Worm (Caenorhabditis elegans) whole organism, late embryonic: Measurements from ENCODE around the gene srw-14.

ENCODE experiments used
- C08G9.2 ChIP-seq: sonication (generic microtip); optimal IDR thresholded peaks from 2 replicates; lab custom pipeline; 2016; ENCODE audit warnings: mild to moderate bottlenecking, missing genetic modification characterization, moderate library complexity, missing compliant biosample characterization
- C38D4.7 ChIP-seq: fragments of 200-800 bp; sonication (Bioruptor generic); optimal IDR thresholded peaks from 2 replicates; lab custom pipeline; 2018; ENCODE audit warnings: mild to moderate bottlenecking, missing genetic modification characterization, moderate library complexity, missing compliant biosample characterization
- T23F11.4 ChIP-seq: fragments of 200-800 bp; sonication (Bioruptor generic); optimal IDR thresholded peaks from 2 replicates; lab custom pipeline; 2018; ENCODE audit warnings: mild to moderate bottlenecking, missing genetic modification characterization, missing compliant biosample characterization
- Y22D7AL.16 ChIP-seq: sonication (generic microtip); optimal IDR thresholded peaks from 2 replicates; lab custom pipeline; 2016; ENCODE audit warnings: missing genetic modification characterization, missing compliant biosample characterization
- ama-1 ChIP-seq: fragments of 150-350 bp; optimal IDR thresholded peaks from 2 replicates; lab custom pipeline; 2014
- ceh-14 ChIP-seq: sonication (generic microtip); optimal IDR thresholded peaks from 2 replicates; lab custom pipeline; 2016; ENCODE audit warnings: missing genotype, missing genetic modification characterization, missing compliant biosample characterization
- ceh-19 ChIP-seq: fragments of 200-800 bp; sonication (Bioruptor generic); optimal IDR thresholded peaks from 2 replicates; lab custom pipeline; 2018; ENCODE audit warnings: mild to moderate bottlenecking, missing genetic modification characterization, missing compliant biosample characterization
- ceh-30 ChIP-seq: fragments of 150-350 bp; optimal IDR thresholded peaks from 2 replicates; lab custom pipeline; 2014; ENCODE audit warnings: missing biosample characterization, missing genetic modification characterization
- ceh-31 ChIP-seq: sonication (generic microtip); optimal IDR thresholded peaks from 2 replicates; lab custom pipeline; 2016; ENCODE audit warnings: missing genetic modification characterization, missing compliant biosample characterization
- ceh-34 ChIP-seq: sonication (generic microtip); optimal IDR thresholded peaks from 2 replicates; lab custom pipeline; 2016; ENCODE audit warnings: mild to moderate bottlenecking, missing genetic modification characterization, missing compliant biosample characterization
- ceh-45 ChIP-seq: fragments of 200-800 bp; sonication (Bioruptor generic); IDR thresholded peaks from 2 replicates; pipeline ENCODE4 v1.3.6; 2022; ENCODE audit warnings: missing genetic modification reagents, missing genetic modification characterization, missing compliant biosample characterization
- ceh-6 ChIP-seq: fragments of 200-800 bp; sonication (Bioruptor generic); optimal IDR thresholded peaks from 2 replicates; lab custom pipeline; 2018; ENCODE audit warnings: mild to moderate bottlenecking, missing genetic modification characterization, missing compliant biosample characterization
- dve-1 ChIP-seq: sonication (generic microtip); optimal IDR thresholded peaks from 2 replicates; lab custom pipeline; 2017; ENCODE audit warnings: antibody characterized with exemption, mild to moderate bottlenecking, missing genetic modification characterization, missing compliant biosample characterization
- ets-4 ChIP-seq: sonication (generic microtip); optimal IDR thresholded peaks from 2 replicates; lab custom pipeline; 2016; ENCODE audit warnings: missing genetic modification characterization, missing compliant biosample characterization
- eyg-1 ChIP-seq: sonication (generic microtip); optimal IDR thresholded peaks from 2 replicates; lab custom pipeline; 2016; ENCODE audit warnings: missing genotype, missing genetic modification characterization, missing compliant biosample characterization
- fkh-6 ChIP-seq: sonication (generic microtip); optimal IDR thresholded peaks from 2 replicates; lab custom pipeline; 2016; ENCODE audit warnings: missing genetic modification characterization, missing compliant biosample characterization
- gmeb-2 ChIP-seq: sonication (generic microtip); optimal IDR thresholded peaks from 2 replicates; lab custom pipeline; 2016; ENCODE audit warnings: missing genetic modification characterization, inconsistent platforms, missing compliant biosample characterization
- hlh-15 ChIP-seq: sonication (generic microtip); optimal IDR thresholded peaks from 2 replicates; lab custom pipeline; 2016; ENCODE audit warnings: missing genetic modification characterization, missing compliant biosample characterization
- hlh-30 ChIP-seq: sonication (generic microtip); optimal IDR thresholded peaks from 2 replicates; lab custom pipeline; 2017; ENCODE audit warnings: antibody characterized with exemption, missing genetic modification characterization, missing compliant biosample characterization; ENCODE audit not compliant: insufficient read depth
- hlh-6 ChIP-seq: sonication (generic microtip); optimal IDR thresholded peaks from 2 replicates; lab custom pipeline; 2016; ENCODE audit warnings: missing genotype, missing genetic modification characterization, missing compliant biosample characterization
- hlh-8 ChIP-seq: sonication (generic microtip); optimal IDR thresholded peaks from 2 replicates; lab custom pipeline; 2016; ENCODE audit warnings: missing genotype, missing genetic modification characterization, missing compliant biosample characterization
- madf-2 ChIP-seq: sonication (generic microtip); optimal IDR thresholded peaks from 2 replicates; lab custom pipeline; 2017; ENCODE audit warnings: missing genetic modification characterization, missing compliant biosample characterization
- nhr-232 ChIP-seq: sonication (generic microtip); optimal IDR thresholded peaks from 2 replicates; lab custom pipeline; 2016; ENCODE audit warnings: missing genetic modification characterization, missing compliant biosample characterization
- npax-4 ChIP-seq: sonication (generic microtip); optimal IDR thresholded peaks from 2 replicates; lab custom pipeline; 2016; ENCODE audit warnings: missing genetic modification characterization, missing compliant biosample characterization
- odd-2 ChIP-seq: sonication (generic microtip); optimal IDR thresholded peaks from 2 replicates; lab custom pipeline; 2017; ENCODE audit warnings: antibody characterized with exemption, mild to moderate bottlenecking, missing genetic modification characterization, missing compliant biosample characterization
- pag-3 ChIP-seq: sonication (generic microtip); optimal IDR thresholded peaks from 2 replicates; lab custom pipeline; 2016; ENCODE audit warnings: missing compliant biosample characterization, missing genetic modification characterization, borderline replicate concordance
- pat-9 ChIP-seq: fragments of 200-800 bp; sonication (Bioruptor generic); optimal IDR thresholded peaks from 2 replicates; lab custom pipeline; 2018; ENCODE audit warnings: mild to moderate bottlenecking, missing genetic modification characterization, moderate library complexity, missing compliant biosample characterization
- pros-1 ChIP-seq: fragments of 150-350 bp; optimal IDR thresholded peaks from 2 replicates; lab custom pipeline; 2014; ENCODE audit warnings: missing biosample characterization, missing genetic modification reagents, missing genetic modification characterization
- ref-2 ChIP-seq: sonication (generic microtip); optimal IDR thresholded peaks from 2 replicates; lab custom pipeline; 2016; ENCODE audit warnings: missing genetic modification characterization, missing compliant biosample characterization
- sdc-2 ChIP-seq: sonication (generic microtip); optimal IDR thresholded peaks from 2 replicates; lab custom pipeline; 2016; ENCODE audit warnings: missing genotype, missing genetic modification characterization, missing compliant biosample characterization
- sox-2 ChIP-seq: fragments of 200-800 bp; sonication (Bioruptor generic); IDR thresholded peaks from 2 replicates; pipeline ENCODE4 v1.3.6; 2022; ENCODE audit warnings: missing genetic modification reagents, missing genetic modification characterization, missing compliant biosample characterization
- sox-4 ChIP-seq: sonication (generic microtip); optimal IDR thresholded peaks from 2 replicates; lab custom pipeline; 2017; ENCODE audit warnings: mild to moderate bottlenecking, missing genetic modification characterization, inconsistent platforms, missing compliant biosample characterization
- ttx-3 ChIP-seq: sonication (generic microtip); optimal IDR thresholded peaks from 2 replicates; lab custom pipeline; 2016; ENCODE audit warnings: missing genetic modification reagents, missing genetic modification characterization, missing compliant biosample characterization
- unc-42 ChIP-seq: sonication (generic microtip); optimal IDR thresholded peaks from 2 replicates; lab custom pipeline; 2016; ENCODE audit warnings: missing genotype, missing genetic modification characterization, missing compliant biosample characterization

srw-14 gene

ce11 chrV:15232200-15232599 lies 6.5 kb downstream of the srw-14 start, which contains the start of gene srw-13:
TSS of gene srw-13 (plus strand) at chrV:15232500.
- no peak for TF ChIP-seq npax-4 (tag; lab: Kevin White, UChicago)
- no peak for TF ChIP-seq eyg-1 (tag; lab: Kevin White, UChicago)
- TF ChIP-seq T23F11.4 (GFP tag; lab: Kevin White, UChicago), result no peak
- no peak for TF ChIP-seq C38D4.7 (GFP tag; lab: Kevin White, UChicago)
- no peak for TF ChIP-seq pros-1
- no peak for TF ChIP-seq unc-42 (tag; lab: Kevin White, UChicago)

ce11 chrV:15235661-15236060 lies 9.9 kb downstream of the srw-14 start, which contains the start of gene nhr-164:
TSS of gene nhr-164 (minus strand) at chrV:15235761.
- TF ChIP-seq dve-1 (tag; lab: Kevin White, UChicago), result no peak
- TF ChIP-seq C08G9.2 (tag; lab: Kevin White, UChicago), result no peak
- no peak for TF ChIP-seq ceh-45 (GFP tag; lab: Robert Waterston, UW)
- TF ChIP-seq gmeb-2 (tag; lab: Kevin White, UChicago), result no peak
- TF ChIP-seq ceh-31 (tag; lab: Kevin White, UChicago), result no peak
- no peak for TF ChIP-seq ref-2
- no peak for TF ChIP-seq eyg-1 (tag; lab: Kevin White, UChicago)

- no peak for TF ChIP-seq ref-2
- no peak for TF ChIP-seq hlh-8
- TF ChIP-seq pat-9, result no peak
- no peak for TF ChIP-seq ama-1 (lab: Kevin White, UChicago)
- TF ChIP-seq hlh-15, result no peak
- TF ChIP-seq, all 69 proteins: peak for 0
Observed at ce11 chrV:15238552-15238951, 12.8 kb downstream of the srw-14 start, which contains the start of gene srw-12. TSS of gene srw-12 (minus strand) at chrV:15238652.

ce11 chrV:15240215-15240614 lies 14.5 kb downstream of the srw-14 start, which contains the start of gene srw-11:
TSS of gene srw-11 (minus strand) at chrV:15240315.
- TF ChIP-seq nhr-232 (no peak), ttx-3 (no peak), sox-2 (GFP tag; lab: Robert Waterston, UW) (no peak), Y22D7AL.16 (tag; lab: Kevin White, UChicago) (no peak), ceh-45 (GFP tag; lab: Robert Waterston, UW) (no peak), ceh-14 (no peak), fkh-6 (tag; lab: Kevin White, UChicago) (no peak), hlh-6 (no peak), hlh-8 (no peak), ceh-19 (GFP tag; lab: Kevin White, UChicago) (no peak), hlh-15 (no peak), pag-3 (tag; lab: Kevin White, UChicago) (no peak), madf-2 (tag; lab: Kevin White, UChicago) (no peak), ets-4 (no peak), C38D4.7 (GFP tag; lab: Kevin White, UChicago) (no peak), ceh-6 (no peak), odd-2 (tag; lab: Kevin White, UChicago) (no peak), unc-42 (tag; lab: Kevin White, UChicago) (no peak)

- TF ChIP-seq sdc-2 (no peak), ceh-30 (tag; lab: Kevin White, UChicago) (no peak), eyg-1 (tag; lab: Kevin White, UChicago) (no peak), ceh-34 (tag; lab: Kevin White, UChicago) (no peak), sox-4 (tag; lab: Kevin White, UChicago) (no peak), hlh-30 (no peak)
Observed at ce11 chrV:15241259-15241658, 15.5 kb downstream of the srw-14 start, which contains the start of gene chil-12. TSS of gene chil-12 (plus strand) at chrV:15241559.
